Fruit fly (Drosophila melanogaster) whole organism, embryonic: ENCODE results near the gene Adsl.

Source experiments
- ATbp ChIP-seq: fragments of 200-800 bp; sonication (Bioruptor generic); optimal IDR thresholded peaks from 2 replicates; lab custom pipeline; 2017; ENCODE audit warnings: missing biosample characterization, mild to moderate bottlenecking, missing genetic modification characterization, missing genetic modification reagents
- Antp ChIP-seq: fragments of 200-800 bp; sonication (Bioruptor generic); optimal IDR thresholded peaks from 3 replicates; lab custom pipeline; 2016; ENCODE audit warnings: missing biosample characterization, missing genetic modification characterization
- CG11247 ChIP-seq: fragments of 200-800 bp; sonication (Bioruptor generic); IDR thresholded peaks from 2 replicates; pipeline ENCODE4 v1.3.6; 2022; ENCODE audit warnings: missing biosample characterization, missing genetic modification characterization
- CG12942 ChIP-seq: fragments of 200-800 bp; sonication (Bioruptor generic); optimal IDR thresholded peaks from 3 replicates; lab custom pipeline; 2016; ENCODE audit warnings: missing biosample characterization, missing genetic modification characterization
- CG15479 ChIP-seq: fragments of 200-800 bp; sonication (Bioruptor generic); optimal IDR thresholded peaks from 3 replicates; lab custom pipeline; 2019; ENCODE audit warnings: missing biosample characterization, mild to moderate bottlenecking, missing genetic modification characterization, moderate library complexity
- CG15696 ChIP-seq: fragments of 200-800 bp; sonication (Bioruptor generic); optimal IDR thresholded peaks from 2 replicates; lab custom pipeline; 2019; ENCODE audit warnings: missing biosample characterization, mild to moderate bottlenecking, missing genetic modification characterization, moderate library complexity
- CG17829 ChIP-seq: fragments of 200-800 bp; optimal IDR thresholded peaks from 2 replicates; lab custom pipeline; 2019; ENCODE audit warnings: missing biosample characterization, mild to moderate bottlenecking, missing genetic modification characterization, moderate library complexity
- CG18764 ChIP-seq: fragments of 200-800 bp; sonication (Bioruptor generic); optimal IDR thresholded peaks from 3 replicates; lab custom pipeline; 2016; ENCODE audit warnings: missing biosample characterization, missing genetic modification characterization
- CG2202 ChIP-seq: fragments of 200-800 bp; sonication (Bioruptor generic); optimal IDR thresholded peaks from 2 replicates; lab custom pipeline; 2018; ENCODE audit warnings: missing biosample characterization, mild to moderate bottlenecking, missing genetic modification characterization
- CG31224 ChIP-seq: fragments of 200-800 bp; sonication (Bioruptor generic); IDR thresholded peaks from 2 replicates; pipeline ENCODE4 v1.3.6; 2022; ENCODE audit warnings: missing biosample characterization, missing genetic modification characterization
- CG4617 ChIP-seq: fragments of 200-800 bp; sonication (Bioruptor generic); optimal IDR thresholded peaks from 3 replicates; lab custom pipeline; 2016; ENCODE audit warnings: missing biosample characterization, missing genetic modification characterization, borderline replicate concordance
- CG7372 ChIP-seq: fragments of 200-800 bp; sonication (Bioruptor generic); IDR thresholded peaks from 2 replicates; pipeline ENCODE4 v1.3.6; 2022; ENCODE audit warnings: missing biosample characterization, missing genetic modification characterization
- CG9215 ChIP-seq: fragments of 200-800 bp; sonication (Bioruptor generic); IDR thresholded peaks from 2 replicates; pipeline ENCODE4 v1.3.6; 2022; ENCODE audit warnings: missing biosample characterization, missing genetic modification characterization
- CHES-1-like ChIP-seq: fragments of 200-800 bp; sonication (Bioruptor generic); optimal IDR thresholded peaks from 2 replicates; lab custom pipeline; 2016; ENCODE audit warnings: missing biosample characterization, missing genetic modification characterization
- CTCF ChIP-seq: fragments of 200-800 bp; sonication (Bioruptor generic); optimal IDR thresholded peaks from 2 replicates; lab custom pipeline; 2017; ENCODE audit warnings: missing biosample characterization, mild to moderate bottlenecking, missing genetic modification characterization, moderate library complexity
- CkIIα-i1 ChIP-seq: fragments of 200-800 bp; sonication (Bioruptor generic); IDR thresholded peaks from 2 replicates; pipeline ENCODE4 v1.3.6; 2022; ENCODE audit warnings: missing biosample characterization, missing genetic modification characterization
- E2f2 ChIP-seq: fragments of 200-800 bp; sonication (Bioruptor generic); IDR thresholded peaks from 2 replicates; pipeline ENCODE4 v1.3.6; 2022; ENCODE audit warnings: missing biosample characterization, missing genetic modification characterization
- Gug ChIP-seq: fragments of 200-800 bp; sonication (Bioruptor generic); IDR thresholded peaks from 4 replicates; pipeline ENCODE4 v1.3.6; 2022; ENCODE audit warnings: missing biosample characterization, missing genetic modification characterization
- HmgD ChIP-seq: fragments of 200-800 bp; sonication (Bioruptor generic); optimal IDR thresholded peaks from 3 replicates; lab custom pipeline; 2016; ENCODE audit warnings: missing biosample characterization, missing genetic modification characterization
- Hmx ChIP-seq: fragments of 200-800 bp; sonication (Bioruptor generic); optimal IDR thresholded peaks from 2 replicates; lab custom pipeline; 2016; ENCODE audit warnings: missing biosample characterization, missing genetic modification characterization
- Hr51 ChIP-seq, 2 experiments: fragments of 200-800 bp; sonication (Bioruptor generic); optimal IDR thresholded peaks; 2 replicates in 1 of 2; 3 replicates in 1 of 2; lab custom pipeline; 2016 to 2018; ENCODE audit warnings: missing biosample characterization in 2 of 2, missing genetic modification characterization in 2 of 2, mild to moderate bottlenecking in 1 of 2, moderate library complexity in 1 of 2
- Meics ChIP-seq: fragments of 200-800 bp; sonication (Bioruptor generic); optimal IDR thresholded peaks from 2 replicates; lab custom pipeline; 2017; ENCODE audit warnings: missing biosample characterization, mild to moderate bottlenecking, missing genetic modification characterization
- Myb ChIP-seq: fragments of 200-800 bp; sonication (Bioruptor generic); optimal IDR thresholded peaks from 2 replicates; lab custom pipeline; 2016; ENCODE audit warnings: missing biosample characterization, missing genetic modification characterization
- NFAT ChIP-seq: fragments of 200-800 bp; sonication (Bioruptor generic); IDR thresholded peaks from 2 replicates; pipeline ENCODE4 v1.3.6; 2022; ENCODE audit warnings: missing biosample characterization, missing genetic modification characterization
- Ptx1 ChIP-seq: fragments of 200-800 bp; sonication (Bioruptor generic); IDR thresholded peaks from 2 replicates; pipeline ENCODE4 v1.3.6; 2022; ENCODE audit warnings: missing biosample characterization, missing genetic modification characterization
- Taf1 ChIP-seq: fragments of 200-800 bp; sonication (Bioruptor generic); IDR thresholded peaks from 2 replicates; pipeline ENCODE4 v1.3.6; 2022; ENCODE audit warnings: missing biosample characterization, missing genetic modification characterization
- Trl ChIP-seq, 3 experiments: fragments of >200 bp in 2 of 3; fragments of 200-800 bp in 1 of 3; sonication (Bioruptor generic) in 1 of 3; optimal IDR thresholded peaks; 2 replicates in 1 of 3; 3 replicates in 2 of 3; lab custom pipeline; 2016 to 2017; ENCODE audit warnings: missing biosample characterization in 1 of 3, missing genetic modification characterization in 1 of 3
- amos ChIP-seq: fragments of 200-800 bp; sonication (Bioruptor generic); IDR thresholded peaks from 2 replicates; pipeline ENCODE4 v1.3.6; 2022; ENCODE audit warnings: missing biosample characterization, missing genetic modification characterization; ENCODE audit not compliant: partially characterized antibody
- ase ChIP-seq: fragments of 200-800 bp; sonication (Bioruptor generic); IDR thresholded peaks from 3 replicates; pipeline ENCODE4 v1.3.6; 2022; ENCODE audit warnings: missing biosample characterization, missing genetic modification characterization
- ash1 ChIP-seq: fragments of 200-800 bp; sonication (Bioruptor generic); optimal IDR thresholded peaks from 2 replicates; lab custom pipeline; 2018; ENCODE audit warnings: missing biosample characterization, mild to moderate bottlenecking, missing genetic modification characterization
- bigmax ChIP-seq: fragments of 200-800 bp; sonication (Bioruptor generic); optimal IDR thresholded peaks from 2 replicates; lab custom pipeline; 2018; ENCODE audit warnings: missing biosample characterization, mild to moderate bottlenecking, missing genetic modification characterization
- corto ChIP-seq: fragments of 200-800 bp; sonication (Bioruptor generic); optimal IDR thresholded peaks from 2 replicates; lab custom pipeline; 2016; ENCODE audit warnings: missing biosample characterization, mild to moderate bottlenecking, missing genetic modification characterization, moderate library complexity
- dmrt99B ChIP-seq: fragments of 200-800 bp; sonication (Bioruptor generic); optimal IDR thresholded peaks from 2 replicates; lab custom pipeline; 2018; ENCODE audit warnings: missing biosample characterization, mild to moderate bottlenecking, missing genetic modification characterization, moderate library complexity
- en ChIP-seq: fragments of 200-800 bp; sonication (Bioruptor generic); optimal IDR thresholded peaks from 2 replicates; lab custom pipeline; 2016; ENCODE audit warnings: missing biosample characterization, missing genetic modification characterization
- fd3F ChIP-seq: fragments of 200-800 bp; sonication (Bioruptor generic); optimal IDR thresholded peaks from 2 replicates; lab custom pipeline; 2018; ENCODE audit warnings: missing biosample characterization, mild to moderate bottlenecking, missing genetic modification characterization, moderate library complexity
- fu2 ChIP-seq: fragments of 200-800 bp; sonication (Bioruptor generic); optimal IDR thresholded peaks from 2 replicates; lab custom pipeline; 2016; ENCODE audit warnings: missing biosample characterization, missing genetic modification characterization
- gem ChIP-seq: fragments of 200-800 bp; sonication (Bioruptor generic); optimal IDR thresholded peaks from 2 replicates; lab custom pipeline; 2019; ENCODE audit warnings: missing biosample characterization, mild to moderate bottlenecking, missing genetic modification characterization, moderate library complexity
- ind ChIP-seq: fragments of 200-800 bp; sonication (Bioruptor generic); optimal IDR thresholded peaks from 3 replicates; lab custom pipeline; 2016; ENCODE audit warnings: missing biosample characterization, missing genetic modification characterization
- ken ChIP-seq: fragments of 200-800 bp; sonication (Bioruptor generic); IDR thresholded peaks from 3 replicates; pipeline ENCODE4 v1.3.6; 2022; ENCODE audit warnings: missing biosample characterization, missing genetic modification characterization
- mam ChIP-seq: fragments of 200-800 bp; sonication (Bioruptor generic); optimal IDR thresholded peaks from 3 replicates; lab custom pipeline; 2016; ENCODE audit warnings: missing biosample characterization, missing genetic modification characterization
- mirr ChIP-seq: fragments of 200-800 bp; sonication (Bioruptor generic); optimal IDR thresholded peaks from 3 replicates; lab custom pipeline; 2018; ENCODE audit warnings: missing biosample characterization, mild to moderate bottlenecking, missing genetic modification characterization
- nerfin-2 ChIP-seq: fragments of 200-800 bp; sonication (Bioruptor generic); IDR thresholded peaks from 2 replicates; pipeline ENCODE4 v1.3.6; 2022; ENCODE audit warnings: missing biosample characterization, missing genetic modification characterization; ENCODE audit not compliant: partially characterized antibody
- pan ChIP-seq, 4 experiments: fragments of >200 bp in 3 of 4; fragments of 200-800 bp in 1 of 4; sonication (Bioruptor generic) in 1 of 4; optimal IDR thresholded peaks in 3 of 4; IDR thresholded peaks in 1 of 4; 2 replicates each; pipeline versions ENCODE4 v1.3.6 to Lab custom; 2017 to 2022; ENCODE audit warnings: missing biosample characterization in 2 of 4, missing genetic modification characterization in 2 of 4, mixed read lengths in 1 of 4
- salm ChIP-seq: fragments of 200-800 bp; sonication (Bioruptor generic); optimal IDR thresholded peaks from 2 replicates; lab custom pipeline; 2018; ENCODE audit warnings: missing biosample characterization, mild to moderate bottlenecking, missing genetic modification characterization
- scrt ChIP-seq: fragments of 200-800 bp; sonication (Bioruptor generic); optimal IDR thresholded peaks from 2 replicates; lab custom pipeline; 2018; ENCODE audit warnings: missing biosample characterization, mild to moderate bottlenecking, missing genetic modification characterization, moderate library complexity
- sim ChIP-seq: fragments of 200-800 bp; sonication (Bioruptor generic); IDR thresholded peaks from 2 replicates; pipeline ENCODE4 v1.3.6; 2022; ENCODE audit warnings: missing biosample characterization, missing genetic modification characterization
- trh ChIP-seq: fragments of 200-800 bp; sonication (Bioruptor generic); optimal IDR thresholded peaks from 2 replicates; lab custom pipeline; 2016; ENCODE audit warnings: missing biosample characterization, missing genetic modification characterization
- wor ChIP-seq: fragments of 200-800 bp; sonication (Bioruptor generic); IDR thresholded peaks from 2 replicates; pipeline ENCODE4 v1.3.6; 2022; ENCODE audit warnings: missing biosample characterization, missing genetic modification characterization

Gene Adsl

DNA sequence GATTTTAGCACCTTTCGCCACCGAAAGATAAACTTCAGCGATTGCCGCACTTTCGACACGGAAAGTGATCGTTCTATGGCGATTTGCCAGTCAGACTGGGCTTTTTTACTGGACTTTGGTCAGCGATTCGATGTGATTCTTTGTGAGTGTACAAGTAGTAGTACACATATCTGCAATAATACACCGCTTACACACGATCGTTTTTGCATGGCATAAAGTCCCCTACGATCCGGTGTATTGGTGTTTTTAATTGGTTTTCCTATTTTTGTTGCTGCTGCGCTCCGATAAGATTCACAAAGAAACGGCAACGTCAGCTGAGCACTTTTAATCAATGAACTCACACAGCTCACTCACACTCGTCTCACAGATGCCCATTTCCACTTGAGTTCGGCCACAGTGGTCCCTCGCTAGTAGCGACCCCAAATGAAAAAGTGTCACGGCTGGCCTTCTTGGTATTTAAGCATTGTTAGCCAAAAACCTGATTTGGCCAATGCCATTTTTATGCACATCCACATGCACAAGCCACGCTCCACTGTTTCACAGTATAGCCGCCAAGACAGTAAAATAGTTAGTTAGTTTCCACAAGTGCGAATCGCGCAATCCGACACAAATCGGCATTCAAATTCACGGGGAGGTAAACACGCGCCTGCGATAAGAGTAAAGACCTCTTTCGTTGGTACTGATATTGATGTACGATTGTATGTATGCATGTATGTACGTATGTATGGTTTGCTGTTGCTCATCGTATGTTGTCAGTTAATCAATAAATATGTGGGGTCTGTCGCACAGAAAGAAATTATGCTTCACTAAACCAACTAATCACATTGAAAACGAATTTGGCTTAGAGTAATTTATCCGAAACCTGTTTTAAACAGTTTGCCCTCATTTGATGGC is 34.5 kb downstream of the Adsl start (continued):
- TF ChIP-seq bigmax (GFP tag; lab: Kevin White, UChicago) (peak; percentile 46), trh (GFP tag; lab: Kevin White, UChicago) (peak; percentile 46), amos (GFP tag; lab: Robert Waterston, UW) (peak; percentile 12; the same call in 1 of the 2 replicates), NFAT (peak; percentile 99), CG7372 (GFP tag; lab: Robert Waterston, UW) (peak; percentile 96), CG4617 (GFP tag; lab: Kevin White, UChicago) (peak; percentile 82), CG17829 (peak; percentile 73), scrt (GFP tag; lab: Kevin White, UChicago) (peak; percentile 87), E2f2 (GFP tag; lab: Robert Waterston, UW) (peak; percentile 80), Taf1 (GFP tag; lab: Robert Waterston, UW) (peak; percentile 96), ken (peak; percentile 95), CG11247 (GFP tag; lab: Robert Waterston, UW) (peak; percentile 97), Myb (peak; percentile 89), ind (GFP tag; lab: Kevin White, UChicago) (peak; percentile 98), corto (peak; percentile 70), ase (GFP tag; lab: Robert Waterston, UW) (peak; percentile 89; the same call in 2 of the 3 replicates), mam (GFP tag; lab: Kevin White, UChicago) (peak; percentile 98), fu2 (GFP tag; lab: Kevin White, UChicago) (peak; percentile 95), dmrt99B (peak; percentile 90), CG12942 (GFP tag; lab: Kevin White, UChicago) (peak; percentile 92), salm (tag; lab: Kevin White, UChicago) (peak; percentile 68), CkIIα-i1 (peak; percentile 87), fd3F (GFP tag; lab: Kevin White, UChicago) (peak; percentile 95), Hr51 (GFP tag; optimal IDR thresholded peaks at IDR 0.05; lab: Kevin White, UChicago) (peak; percentile 88 to 91), pan (optimal IDR thresholded peaks at IDR 0.05; lab: Kevin White, UChicago) (no peak), pan (GFP tag; optimal IDR thresholded peaks at IDR 0.05 in 1 of 2, IDR thresholded peaks at IDR 0.05 in 1 of 2) (peak in 1 of 2 experiments; percentile 96), Meics (GFP tag; lab: Kevin White, UChicago) (peak; percentile 95), Hmx (GFP tag; lab: Kevin White, UChicago) (peak; percentile 77), sim (GFP tag; lab: Robert Waterston, UW) (peak; percentile 70), CG15479 (GFP tag; lab: Kevin White, UChicago) (peak; percentile 78), Gug (GFP tag; lab: Robert Waterston, UW) (peak; percentile 98), Trl (optimal IDR thresholded peaks at IDR 0.05; lab: Kevin White, UChicago) (no peak), Trl (GFP tag; optimal IDR thresholded peaks at IDR 0.05; lab: Kevin White, UChicago) (peak; percentile 93), ash1 (peak; percentile 92), nerfin-2 (no peak), CG18764 (peak; percentile 66), CHES-1-like (peak; percentile 97), gem (tag; lab: Kevin White, UChicago) (peak; percentile 91), ATbp (GFP tag; lab: Kevin White, UChicago) (peak; percentile 80), Ptx1 (GFP tag; lab: Robert Waterston, UW) (peak; percentile 94), HmgD (GFP tag; lab: Kevin White, UChicago) (peak; percentile 88), wor (GFP tag; lab: Robert Waterston, UW) (peak; percentile 87), CG9215 (peak; percentile 96), mirr (GFP tag; lab: Kevin White, UChicago) (peak; percentile 98), CG31224 (peak; percentile 94), Antp (peak; percentile 98), CTCF (peak; percentile 26), en (GFP tag; lab: Kevin White, UChicago) (peak; percentile 81), CG2202 (tag; lab: Kevin White, UChicago) (no peak), CG15696 (peak; percentile 43)
